Fruit fly (Drosophila melanogaster): ENCODE measurements around the gene Grip91.

Grip91 gene

dm6 chrX:13755152-13755557 lies 10.7 kb upstream of the Grip91 start, which contains the start of gene Pdcd4 (continued):
- TF ChIP-seq CG9139 (GFP tag; optimal IDR thresholded peaks at IDR 0.05) (peak; percentile 69), net (GFP tag; optimal IDR thresholded peaks at IDR 0.05) (peak; percentile 18), CG6854 (GFP tag; optimal IDR thresholded peaks at IDR 0.05) (peak; percentile 14), CG3032 (tag; optimal IDR thresholded peaks at IDR 0.05) (peak; percentile 52), esn (GFP tag; optimal IDR thresholded peaks at IDR 0.05) (peak; percentile 5), Hr38 (GFP tag; optimal IDR thresholded peaks at IDR 0.05) (no peak), Sox14 (GFP tag; optimal IDR thresholded peaks at IDR 0.05) (peak; percentile 50), Gug (GFP tag; IDR thresholded peaks at IDR 0.05) (no peak), Ets96B (tag; optimal IDR thresholded peaks at IDR 0.05) (peak; percentile 71), CG32006 (GFP tag; optimal IDR thresholded peaks at IDR 0.05) (peak; percentile 32), CG3919 (GFP tag; optimal IDR thresholded peaks at IDR 0.05) (no peak), eg (GFP tag; IDR thresholded peaks at IDR 0.05) (peak; percentile 75), svp (GFP tag) (no peak), CG8632 (GFP tag; optimal IDR thresholded peaks at IDR 0.05) (no peak), CG4318 (GFP tag; optimal IDR thresholded peaks at IDR 0.05) (no peak), Eip93F (GFP tag; optimal IDR thresholded peaks at IDR 0.05) (no peak)

DNA sequence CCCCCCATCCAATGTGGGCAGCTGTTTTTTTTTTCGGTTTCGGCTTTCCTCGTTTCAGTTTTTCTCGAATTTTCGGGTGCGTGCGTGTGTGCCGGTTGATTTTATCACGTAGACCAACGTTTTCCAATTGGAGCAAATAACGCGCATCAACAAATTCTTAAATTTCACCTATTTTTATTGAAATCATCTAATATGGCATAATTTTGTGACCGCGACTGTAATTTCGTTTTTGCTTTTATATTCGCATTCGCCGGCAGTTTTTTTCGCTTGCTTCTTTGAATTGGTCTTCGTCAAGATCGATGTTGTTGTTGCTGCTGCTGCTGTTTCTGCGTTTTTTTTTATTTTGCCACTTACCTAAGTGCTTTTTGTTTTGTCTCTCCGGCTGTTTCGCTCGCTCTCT lies 10.0 kb upstream of the Grip91 start:
- TF ChIP-seq CG10669 (GFP tag; optimal IDR thresholded peaks at IDR 0.05) = peak; percentile 26
- TF ChIP-seq CG11902 (GFP tag; optimal IDR thresholded peaks at IDR 0.05) = no peak
- no peak for TF ChIP-seq CG8319 (GFP tag; optimal IDR thresholded peaks at IDR 0.05)
- peak; percentile 7 for TF ChIP-seq spab (GFP tag; optimal IDR thresholded peaks at IDR 0.05)
- peak; percentile 38 for TF ChIP-seq CG1621 (tag; optimal IDR thresholded peaks at IDR 0.05)
- peak; percentile 34 for TF ChIP-seq lz (GFP tag; optimal IDR thresholded peaks at IDR 0.05)
- peak; percentile 6 for TF ChIP-seq CG8632 (GFP tag; optimal IDR thresholded peaks at IDR 0.05)
- TF ChIP-seq CG31627 (GFP tag; optimal IDR thresholded peaks at IDR 0.05) = peak; percentile 38
- no peak for TF ChIP-seq fd59A (GFP tag; optimal IDR thresholded peaks at IDR 0.05)
- peak; percentile 58 for TF ChIP-seq vri (GFP tag; optimal IDR thresholded peaks at IDR 0.05)
- peak; percentile 78 for TF ChIP-seq Eip78C (GFP tag)
- TF ChIP-seq dsx (GFP tag; optimal IDR thresholded peaks at IDR 0.05; ENCODE audit: poor library complexity, severe bottlenecking) = no peak
- peak; percentile 62 for TF ChIP-seq Smox (GFP tag; optimal IDR thresholded peaks at IDR 0.05)
- peak; percentile 32 for TF ChIP-seq pdm3 (GFP tag; optimal IDR thresholded peaks at IDR 0.05)
- peak; percentile 34 for TF ChIP-seq net (GFP tag; optimal IDR thresholded peaks at IDR 0.05)
- peak; percentile 3 for TF ChIP-seq CG11762 (GFP tag; optimal IDR thresholded peaks at IDR 0.05; ENCODE audit: insufficient read depth)
- peak; percentile 35 for TF ChIP-seq Hr39 (GFP tag; optimal IDR thresholded peaks at IDR 0.05)
- peak; percentile 38 for TF ChIP-seq Sox102F (GFP tag; optimal IDR thresholded peaks at IDR 0.05)
- peak; percentile 13 for TF ChIP-seq Ets21C (GFP tag; optimal IDR thresholded peaks at IDR 0.05)
- peak; percentile 22 for TF ChIP-seq OdsH (GFP tag; optimal IDR thresholded peaks at IDR 0.05)
- TF ChIP-seq Lpt (GFP tag; optimal IDR thresholded peaks at IDR 0.05) = peak; percentile 28
- peak; percentile 26 for TF ChIP-seq Hr4 (GFP tag; optimal IDR thresholded peaks at IDR 0.05)
- TF ChIP-seq CG3919 (GFP tag; optimal IDR thresholded peaks at IDR 0.05) = peak; percentile 55
- peak; percentile 80 for TF ChIP-seq eg (GFP tag; IDR thresholded peaks at IDR 0.05)
- TF ChIP-seq ss (GFP tag; optimal IDR thresholded peaks at IDR 0.05) = peak in 1 of 2 experiments; percentile 25
- TF ChIP-seq CG15336 (GFP tag; IDR thresholded peaks at IDR 0.05) = peak; percentile 58
- peak; percentile 34 for TF ChIP-seq Ets96B (tag; optimal IDR thresholded peaks at IDR 0.05)
- peak; percentile 29 for TF ChIP-seq CG9139 (GFP tag; optimal IDR thresholded peaks at IDR 0.05)
- no peak for TF ChIP-seq Eip93F (GFP tag; optimal IDR thresholded peaks at IDR 0.05)
- peak; percentile 62 for TF ChIP-seq topi (GFP tag; optimal IDR thresholded peaks at IDR 0.05)
- no peak for TF ChIP-seq dac (GFP tag; optimal IDR thresholded peaks at IDR 0.05)
- peak; percentile 47 for TF ChIP-seq achi (GFP tag; optimal IDR thresholded peaks at IDR 0.05)
- peak; percentile 88; the same call in 2 of the 3 replicates for TF ChIP-seq CG6163 (GFP tag; IDR thresholded peaks at IDR 0.05)
- TF ChIP-seq CG10631 (GFP tag; optimal IDR thresholded peaks at IDR 0.05) = peak; percentile 1
- peak; percentile 77 for TF ChIP-seq svp (GFP tag)
- peak; percentile 50 for TF ChIP-seq CG34406 (GFP tag; optimal IDR thresholded peaks at IDR 0.05)
- peak; percentile 59 for TF ChIP-seq CG6808 (GFP tag; optimal IDR thresholded peaks at IDR 0.05)
- no peak for TF ChIP-seq CG3032 (tag; optimal IDR thresholded peaks at IDR 0.05)
- peak; percentile 49 for TF ChIP-seq CG7368 (GFP tag; optimal IDR thresholded peaks at IDR 0.05)
- TF ChIP-seq CG16779 (tag; optimal IDR thresholded peaks at IDR 0.05) = peak; percentile 13
- TF ChIP-seq CG6276 (GFP tag; optimal IDR thresholded peaks at IDR 0.05) = peak; percentile 76
- peak; percentile 36 for TF ChIP-seq CG6792 (GFP tag; optimal IDR thresholded peaks at IDR 0.05)

Measured in whole organism, prepupa.